Worm (Caenorhabditis elegans) whole organism, L4 larva: Measurements from ENCODE around the gene atg-18.

Experiments used
- lin-13 ChIP-seq: fragments of 150-350 bp; optimal IDR thresholded peaks from 2 replicates; lab custom pipeline; 2014; ENCODE audit warnings: missing biosample characterization, missing genetic modification reagents, missing genetic modification characterization
- lin-15B ChIP-seq: fragments of 150-350 bp; sonication (generic microtip); optimal IDR thresholded peaks from 3 replicates; lab custom pipeline; 2014; ENCODE audit warnings: missing biosample characterization, missing genetic modification characterization
- lsy-2 ChIP-seq, 2 experiments: fragments of 150-350 bp in 1 of 2; sonication (generic microtip) in 1 of 2; optimal IDR thresholded peaks; 2 replicates each; lab custom pipeline; 2014 to 2017; ENCODE audit warnings: missing biosample characterization in 2 of 2, missing genetic modification characterization in 2 of 2
- nhr-237 ChIP-seq: sonication (generic microtip); optimal IDR thresholded peaks from 2 replicates; lab custom pipeline; 2017; ENCODE audit warnings: missing biosample characterization, missing genetic modification characterization

- TF ChIP-seq lsy-2 (tag; optimal IDR thresholded peaks at IDR 0.05; lab: Kevin White, UChicago), result no peak
- no peak for TF ChIP-seq lin-13 (GFP tag; lab: Kevin White, UChicago)
- no peak for TF ChIP-seq nhr-237 (tag; lab: Kevin White, UChicago)
- no peak for TF ChIP-seq lin-15B (tag; lab: Kevin White, UChicago)
Observed at ce11 chrV:8661241-8661954, 30.3 kb upstream of the atg-18 start.
